Worm (Caenorhabditis elegans) whole organism, dauer: ENCODE measurements around the gene lgc-7.

Experiments used
- unc-62 ChIP-seq: sonication (generic microtip); optimal IDR thresholded peaks from 2 replicates; lab custom pipeline; 2017; ENCODE audit warnings: missing biosample characterization, missing genetic modification reagents, missing genetic modification characterization

The lgc-7 gene

DNA sequence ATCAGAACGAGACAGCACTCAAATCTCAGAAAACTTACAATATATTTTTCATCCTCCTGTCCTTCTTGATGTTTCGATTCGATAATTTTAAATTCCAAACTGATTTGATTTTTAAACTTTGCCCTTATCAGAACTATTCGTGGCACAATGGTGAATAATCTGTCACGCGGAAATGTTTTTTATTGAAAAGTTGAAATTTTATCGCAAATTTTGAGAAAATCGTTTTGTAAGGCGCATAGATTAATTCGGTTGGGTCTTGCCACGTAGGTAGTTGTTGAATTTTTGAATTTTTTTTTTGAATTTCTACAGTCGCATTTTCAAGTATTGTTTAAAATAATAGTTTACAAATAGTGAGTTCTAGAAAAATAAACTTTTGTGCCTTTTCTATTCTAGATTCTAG lies 51.5 kb downstream of the lgc-7 start, which contains the start of gene ptp-5.2:
TSS of gene ptp-5.2 (minus strand) at position 101 of the 400 bp plus-strand sequence.
- no peak for TF ChIP-seq unc-62

DNA sequence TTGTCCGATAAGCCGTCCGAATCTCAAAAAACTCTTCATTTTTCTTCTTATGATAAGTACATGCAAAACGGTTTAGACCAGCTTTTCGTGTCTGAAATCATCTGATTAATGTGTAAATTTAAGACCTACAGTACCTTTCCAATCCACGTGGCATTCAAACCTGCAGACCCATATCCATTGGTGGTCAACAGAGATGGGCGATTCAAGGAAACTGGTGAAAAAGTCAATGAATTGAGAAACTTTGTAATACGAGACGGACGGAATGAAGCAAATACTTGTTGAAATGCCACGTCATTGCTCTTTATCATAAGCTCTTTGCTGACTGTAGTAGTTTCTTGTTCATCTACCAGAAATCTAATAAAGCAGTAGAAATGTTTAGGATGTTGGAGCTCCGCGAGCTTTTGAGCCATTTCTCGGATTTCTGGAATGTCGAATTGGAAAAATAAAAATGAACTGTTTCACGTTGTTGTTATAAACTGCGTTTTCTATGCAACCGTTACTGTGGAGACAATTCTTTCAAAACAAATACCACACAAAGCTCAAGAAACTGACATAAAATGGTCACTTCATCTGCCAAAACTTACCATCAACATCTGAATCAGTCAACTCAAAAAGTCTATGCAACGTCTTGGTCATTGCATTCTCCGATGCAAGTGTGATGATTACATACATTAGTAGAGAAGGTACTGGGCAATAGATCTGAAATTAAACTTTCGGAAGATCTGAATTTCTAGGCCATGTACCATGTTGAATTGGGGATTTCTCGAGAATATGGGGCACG lies 54.7 kb downstream of the lgc-7 start:
- TF ChIP-seq unc-62: no peak
